Fruit fly (Drosophila melanogaster): ENCODE data around the gene Rcd-1.
A peak's percentile ranks its signal among the peaks of the same experiment; 100 is the strongest.

Gene Rcd-1

dm6 chrX:19651757-19652419, 13.3 kb downstream of the Rcd-1 start, which contains the start of the genes Ranbp21 and Elys (continued):
- TF ChIP-seq sqz (GFP tag; optimal IDR thresholded peaks at IDR 0.05) (no peak), B-H1 (GFP tag; IDR thresholded peaks at IDR 0.05) (no peak), gsb (GFP tag; IDR thresholded peaks at IDR 0.05) (no peak), CG30020 (tag; optimal IDR thresholded peaks at IDR 0.05) (peak; percentile 27), Doc2 (GFP tag; IDR thresholded peaks at IDR 0.05) (no peak), oc (tag; optimal IDR thresholded peaks at IDR 0.05) (no peak), HHEX (GFP tag; optimal IDR thresholded peaks at IDR 0.05) (no peak), abd-A (tag; optimal IDR thresholded peaks at IDR 0.05) (no peak), gem (tag; optimal IDR thresholded peaks at IDR 0.05) (no peak), GATAe (GFP tag; conservative IDR thresholded peaks at IDR 0.05) (no peak), al (GFP tag; IDR thresholded peaks at IDR 0.05) (peak; percentile 49; the same call in 1 of the 2 replicates), CG4328 (GFP tag; optimal IDR thresholded peaks at IDR 0.05) (peak; percentile 10), Hr78 (GFP tag; optimal IDR thresholded peaks at IDR 0.05) (no peak), Scr (GFP tag; IDR thresholded peaks at IDR 0.05; ENCODE audit: partially characterized antibody) (peak; percentile 50), CG30403 (GFP tag; optimal IDR thresholded peaks at IDR 0.05) (peak; percentile 71), Fer3 (tag; optimal IDR thresholded peaks at IDR 0.05) (peak; percentile 3), CG12299 (tag; optimal IDR thresholded peaks at IDR 0.05) (no peak), corto (GFP tag; optimal IDR thresholded peaks at IDR 0.05) (no peak), vfl (GFP tag; optimal IDR thresholded peaks at IDR 0.05) (peak; percentile 26), hkb (optimal IDR thresholded peaks at IDR 0.05) (peak; percentile 72), hkb (GFP tag; IDR thresholded peaks at IDR 0.05) (peak; percentile 53; the same call in 1 of the 2 replicates), bowl (GFP tag; IDR thresholded peaks at IDR 0.05) (no peak), CG7839 (tag; optimal IDR thresholded peaks at IDR 0.05) (no peak), zfh1 (GFP tag; IDR thresholded peaks at IDR 0.05) (peak; percentile 66; the same call in 2 of the 3 replicates), CG6254 (GFP tag; optimal IDR thresholded peaks at IDR 0.05) (no peak), CG4360 (GFP tag; IDR thresholded peaks at IDR 0.05) (no peak), Jarid2 (GFP tag; optimal IDR thresholded peaks at IDR 0.05) (no peak), slbo (GFP tag; IDR thresholded peaks at IDR 0.05) (peak; percentile 77), Aef1 (GFP tag; IDR thresholded peaks at IDR 0.05) (peak; percentile 55), CG3281 (GFP tag; optimal IDR thresholded peaks at IDR 0.05) (no peak), caup (GFP tag; optimal IDR thresholded peaks at IDR 0.05; ENCODE audit: severe bottlenecking) (no peak), stwl (tag; optimal IDR thresholded peaks at IDR 0.05) (peak; percentile 51), tap (tag; optimal IDR thresholded peaks at IDR 0.05) (no peak), Lpt (GFP tag; optimal IDR thresholded peaks at IDR 0.05) (no peak), her (GFP tag; optimal IDR thresholded peaks at IDR 0.05) (peak; percentile 14), tna (GFP tag; IDR thresholded peaks at IDR 0.05; ENCODE audit: partially characterized antibody) (no peak), tio (GFP tag; optimal IDR thresholded peaks at IDR 0.05) (no peak), CG11093 (GFP tag; IDR thresholded peaks at IDR 0.05) (peak; percentile 51; the same call in 2 of the 3 replicates), dan (GFP tag; IDR thresholded peaks at IDR 0.05) (0 out of 2 replicates have a peak, but pooled peaks have one; percentile 30), Antp (GFP tag; optimal IDR thresholded peaks at IDR 0.05) (peak; percentile 72), MESR4 (GFP tag; optimal IDR thresholded peaks at IDR 0.05) (peak; percentile 34), zf30C (GFP tag; optimal IDR thresholded peaks at IDR 0.05) (no peak), CG10274 (GFP tag; optimal IDR thresholded peaks at IDR 0.05) (no peak), CG15514 (GFP tag; optimal IDR thresholded peaks at IDR 0.05) (peak; percentile 13), jigr1 (GFP tag; IDR thresholded peaks at IDR 0.05) (no peak), z (GFP tag; IDR thresholded peaks at IDR 0.05) (no peak), Mad (GFP tag; optimal IDR thresholded peaks at IDR 0.05) (peak; percentile 62), dmrt11E (tag; optimal IDR thresholded peaks at IDR 0.05) (peak; percentile 45), H2.0 (GFP tag; IDR thresholded peaks at IDR 0.05) (peak; percentile 52), CG4820 (GFP tag; optimal IDR thresholded peaks at IDR 0.05) (peak; percentile 16)

Data from whole organism, embryonic.